Fruit fly (Drosophila melanogaster) whole organism, embryonic: ENCODE data around the gene DopEcR.

Experiments used
- ATbp ChIP-seq: fragments of 200-800 bp; sonication (Bioruptor generic); optimal IDR thresholded peaks from 2 replicates; lab custom pipeline; 2017; ENCODE audit warnings: missing biosample characterization, mild to moderate bottlenecking, missing genetic modification characterization, missing genetic modification reagents
- CG10431 ChIP-seq: fragments of 200-800 bp; sonication (Bioruptor generic); optimal IDR thresholded peaks from 3 replicates; lab custom pipeline; 2018; ENCODE audit warnings: missing biosample characterization, mild to moderate bottlenecking, missing genetic modification characterization
- CG11093 ChIP-seq: fragments of 200-800 bp; sonication (Bioruptor generic); IDR thresholded peaks from 3 replicates; pipeline ENCODE4 v1.3.6; 2022; ENCODE audit warnings: missing biosample characterization, missing genetic modification characterization
- CG11695 ChIP-seq: fragments of 200-800 bp; sonication (Bioruptor generic); IDR thresholded peaks from 3 replicates; pipeline ENCODE4 v1.3.6; 2022; ENCODE audit warnings: missing biosample characterization, missing genetic modification characterization
- CG12104 ChIP-seq: fragments of 200-800 bp; sonication (Bioruptor generic); optimal IDR thresholded peaks from 3 replicates; lab custom pipeline; 2016; ENCODE audit warnings: missing biosample characterization, missing genetic modification characterization
- CG12236 ChIP-seq: fragments of 200-800 bp; sonication (Bioruptor generic); optimal IDR thresholded peaks from 2 replicates; lab custom pipeline; 2016; ENCODE audit warnings: missing biosample characterization, missing genetic modification characterization
- CG13296 ChIP-seq: fragments of 200-800 bp; sonication (Bioruptor generic); optimal IDR thresholded peaks from 3 replicates; lab custom pipeline; 2018; ENCODE audit warnings: missing biosample characterization, mild to moderate bottlenecking, missing genetic modification characterization
- CG14441 ChIP-seq: fragments of 200-800 bp; sonication (Bioruptor generic); IDR thresholded peaks from 2 replicates; pipeline ENCODE4 v1.3.6; 2022; ENCODE audit warnings: missing biosample characterization, missing genetic modification characterization
- CG15269 ChIP-seq: fragments of 200-800 bp; sonication (Bioruptor generic); optimal IDR thresholded peaks from 2 replicates; lab custom pipeline; 2018; ENCODE audit warnings: missing biosample characterization, mild to moderate bottlenecking, missing genetic modification characterization, moderate library complexity
- CG17568 ChIP-seq: fragments of 200-800 bp; sonication (Bioruptor generic); optimal IDR thresholded peaks from 2 replicates; lab custom pipeline; 2018; ENCODE audit warnings: missing biosample characterization, mild to moderate bottlenecking, missing genetic modification characterization, moderate library complexity
- CG18599 ChIP-seq: fragments of 200-800 bp; sonication (Bioruptor generic); optimal IDR thresholded peaks from 3 replicates; lab custom pipeline; 2017; ENCODE audit warnings: missing biosample characterization, missing genetic modification characterization, mild to moderate bottlenecking, moderate library complexity, missing genetic modification reagents
- CG2202 ChIP-seq: fragments of 200-800 bp; sonication (Bioruptor generic); optimal IDR thresholded peaks from 2 replicates; lab custom pipeline; 2018; ENCODE audit warnings: missing biosample characterization, mild to moderate bottlenecking, missing genetic modification characterization
- CG31388 ChIP-seq: fragments of 200-800 bp; sonication (Bioruptor generic); optimal IDR thresholded peaks from 2 replicates; lab custom pipeline; 2016; ENCODE audit warnings: missing biosample characterization, missing genetic modification characterization
- CG34224 ChIP-seq: fragments of 200-800 bp; sonication (Bioruptor generic); IDR thresholded peaks from 3 replicates; pipeline ENCODE4 v1.3.6; 2022; ENCODE audit warnings: missing biosample characterization, missing genetic modification characterization; ENCODE audit not compliant: partially characterized antibody
- CG4730 ChIP-seq: fragments of 200-800 bp; sonication (Bioruptor generic); IDR thresholded peaks from 2 replicates; pipeline ENCODE4 v1.3.6; 2022; ENCODE audit warnings: missing biosample characterization, missing genetic modification characterization
- CG4820 ChIP-seq: fragments of 200-800 bp; sonication (Bioruptor generic); optimal IDR thresholded peaks from 3 replicates; lab custom pipeline; 2016; ENCODE audit warnings: missing biosample characterization, missing genetic modification characterization
- CG5245 ChIP-seq: fragments of 200-800 bp; sonication (Bioruptor generic); optimal IDR thresholded peaks from 3 replicates; lab custom pipeline; 2016; ENCODE audit warnings: missing biosample characterization, missing genetic modification characterization
- CG8765 ChIP-seq: fragments of 200-800 bp; sonication (Bioruptor generic); IDR thresholded peaks from 2 replicates; pipeline ENCODE4 v1.3.6; 2022; ENCODE audit warnings: missing biosample characterization, missing genetic modification characterization
- CG9876 ChIP-seq: fragments of 200-800 bp; sonication (Bioruptor generic); optimal IDR thresholded peaks from 2 replicates; lab custom pipeline; 2016; ENCODE audit warnings: missing biosample characterization, missing genetic modification characterization
- Dfd ChIP-seq, 2 experiments: fragments of >200 bp; optimal IDR thresholded peaks; 2 replicates each; lab custom pipeline; 2017; ENCODE audit warnings: missing biosample characterization in 2 of 2, missing genetic modification characterization in 2 of 2
- ERR ChIP-seq: fragments of 200-800 bp; sonication (Bioruptor generic); optimal IDR thresholded peaks from 2 replicates; lab custom pipeline; 2016; ENCODE audit warnings: missing biosample characterization, missing genetic modification characterization
- Hand ChIP-seq: fragments of 200-800 bp; sonication (Bioruptor generic); optimal IDR thresholded peaks from 2 replicates; lab custom pipeline; 2017; ENCODE audit warnings: mild to moderate bottlenecking, missing biosample characterization, missing genetic modification reagents, missing genetic modification characterization
- Hr39 ChIP-seq: fragments of >200 bp; optimal IDR thresholded peaks from 2 replicates; lab custom pipeline; 2017
- Mad ChIP-seq: fragments of 200-800 bp; sonication (Bioruptor generic); optimal IDR thresholded peaks from 2 replicates; lab custom pipeline; 2016; ENCODE audit warnings: missing biosample characterization, missing genetic modification characterization
- Meics ChIP-seq: fragments of 200-800 bp; sonication (Bioruptor generic); optimal IDR thresholded peaks from 2 replicates; lab custom pipeline; 2017; ENCODE audit warnings: missing biosample characterization, mild to moderate bottlenecking, missing genetic modification characterization
- Sox100B ChIP-seq: fragments of 200-800 bp; sonication (Bioruptor generic); optimal IDR thresholded peaks from 3 replicates; lab custom pipeline; 2018; ENCODE audit warnings: missing biosample characterization, mild to moderate bottlenecking, missing genetic modification characterization
- Tbp ChIP-seq: fragments of >200 bp; optimal IDR thresholded peaks from 2 replicates; lab custom pipeline; 2018; ENCODE audit warnings: missing biosample characterization, missing genetic modification characterization
- Trl ChIP-seq, 3 experiments: fragments of >200 bp in 2 of 3; fragments of 200-800 bp in 1 of 3; sonication (Bioruptor generic) in 1 of 3; optimal IDR thresholded peaks; 2 replicates in 1 of 3; 3 replicates in 2 of 3; lab custom pipeline; 2016 to 2017; ENCODE audit warnings: missing biosample characterization in 1 of 3, missing genetic modification characterization in 1 of 3
- ash1 ChIP-seq: fragments of 200-800 bp; sonication (Bioruptor generic); optimal IDR thresholded peaks from 2 replicates; lab custom pipeline; 2018; ENCODE audit warnings: missing biosample characterization, mild to moderate bottlenecking, missing genetic modification characterization
- az2 ChIP-seq: fragments of 200-800 bp; sonication (Bioruptor generic); optimal IDR thresholded peaks from 3 replicates; lab custom pipeline; 2016; ENCODE audit warnings: missing biosample characterization, missing genetic modification characterization
- bab2 ChIP-seq: fragments of 200-800 bp; sonication (Bioruptor generic); optimal IDR thresholded peaks from 2 replicates; lab custom pipeline; 2016; ENCODE audit warnings: missing biosample characterization, missing genetic modification characterization
- bowl ChIP-seq: fragments of 200-800 bp; sonication (Bioruptor generic); IDR thresholded peaks from 2 replicates; pipeline ENCODE4 v1.3.6; 2022; ENCODE audit warnings: missing biosample characterization, missing genetic modification characterization
- chinmo ChIP-seq: fragments of 200-800 bp; sonication (Bioruptor generic); IDR thresholded peaks from 4 replicates; pipeline ENCODE4 v1.3.6; 2022; ENCODE audit warnings: missing biosample characterization, missing genetic modification characterization; ENCODE audit not compliant: partially characterized antibody
- dimm ChIP-seq: fragments of 200-800 bp; sonication (Bioruptor generic); IDR thresholded peaks from 2 replicates; pipeline ENCODE4 v1.3.6; 2022; ENCODE audit warnings: missing biosample characterization, missing genetic modification characterization
- disco-r ChIP-seq: fragments of 200-800 bp; sonication (Bioruptor generic); optimal IDR thresholded peaks from 2 replicates; lab custom pipeline; 2016; ENCODE audit warnings: missing biosample characterization, missing genetic modification characterization
- eyg ChIP-seq: fragments of 200-800 bp; sonication (Bioruptor generic); optimal IDR thresholded peaks from 3 replicates; lab custom pipeline; 2016; ENCODE audit warnings: missing biosample characterization, missing genetic modification characterization
- fd102C ChIP-seq: fragments of 200-800 bp; sonication (Bioruptor generic); optimal IDR thresholded peaks from 2 replicates; lab custom pipeline; 2018; ENCODE audit warnings: missing biosample characterization, mild to moderate bottlenecking, missing genetic modification characterization, moderate library complexity
- fd3F ChIP-seq: fragments of 200-800 bp; sonication (Bioruptor generic); optimal IDR thresholded peaks from 2 replicates; lab custom pipeline; 2018; ENCODE audit warnings: missing biosample characterization, mild to moderate bottlenecking, missing genetic modification characterization, moderate library complexity
- grn ChIP-seq: fragments of 200-800 bp; sonication (Bioruptor generic); optimal IDR thresholded peaks from 3 replicates; lab custom pipeline; 2017; ENCODE audit warnings: missing biosample characterization, missing genetic modification characterization
- gro ChIP-seq: fragments of 200-800 bp; sonication (Bioruptor generic); optimal IDR thresholded peaks from 2 replicates; lab custom pipeline; 2016; ENCODE audit warnings: missing biosample characterization, missing genetic modification characterization
- knrl ChIP-seq: fragments of 200-800 bp; sonication (Bioruptor generic); IDR thresholded peaks from 3 replicates; pipeline ENCODE4 v1.3.6; 2022; ENCODE audit warnings: missing biosample characterization, missing genetic modification characterization; ENCODE audit not compliant: partially characterized antibody
- maf-S ChIP-seq: fragments of 200-800 bp; sonication (Bioruptor generic); optimal IDR thresholded peaks from 2 replicates; lab custom pipeline; 2016; ENCODE audit warnings: missing biosample characterization, missing genetic modification characterization
- org-1 ChIP-seq: fragments of 200-800 bp; sonication (Bioruptor generic); optimal IDR thresholded peaks from 2 replicates; lab custom pipeline; 2017; ENCODE audit warnings: missing biosample characterization, missing genetic modification characterization
- ro ChIP-seq: fragments of 200-800 bp; sonication (Bioruptor generic); IDR thresholded peaks from 2 replicates; pipeline ENCODE4 v1.3.6; 2022; ENCODE audit warnings: missing biosample characterization, missing genetic modification characterization
- sqz ChIP-seq: fragments of 200-800 bp; sonication (Bioruptor generic); optimal IDR thresholded peaks from 3 replicates; lab custom pipeline; 2018; ENCODE audit warnings: missing biosample characterization, mild to moderate bottlenecking, missing genetic modification characterization
- tio ChIP-seq: fragments of 200-800 bp; sonication (Bioruptor generic); optimal IDR thresholded peaks from 2 replicates; lab custom pipeline; 2017; ENCODE audit warnings: missing biosample characterization, missing genetic modification characterization, inconsistent platforms
- tll ChIP-seq, 2 experiments: fragments of 200-800 bp in 1 of 2; fragments of >200 bp in 1 of 2; sonication (Bioruptor generic) in 1 of 2; optimal IDR thresholded peaks; 2 replicates each; lab custom pipeline; 2017 to 2019; ENCODE audit warnings: missing biosample characterization in 2 of 2, missing genetic modification characterization in 2 of 2, mild to moderate bottlenecking in 1 of 2, moderate library complexity in 1 of 2
- ttk ChIP-seq: fragments of 200-800 bp; sonication (Bioruptor generic); IDR thresholded peaks from 2 replicates; pipeline ENCODE4 v2.1.2; 2022; ENCODE audit warnings: missing biosample characterization, missing genetic modification characterization
- yki ChIP-seq: fragments of >200 bp; optimal IDR thresholded peaks from 3 replicates; lab custom pipeline; 2018
- zf30C ChIP-seq: fragments of 200-800 bp; sonication (Bioruptor generic); optimal IDR thresholded peaks from 3 replicates; lab custom pipeline; 2018; ENCODE audit warnings: missing biosample characterization, mild to moderate bottlenecking, missing genetic modification characterization
- zfh1 ChIP-seq: fragments of 200-800 bp; sonication (Bioruptor generic); IDR thresholded peaks from 3 replicates; pipeline ENCODE4 v1.3.6; 2022; ENCODE audit warnings: missing biosample characterization, missing genetic modification characterization

DopEcR gene

dm6 chr3L:4413800-4414446 lies 33.7 kb upstream of the DopEcR start (continued):
- TF ChIP-seq maf-S (no peak), CG13296 (GFP tag; lab: Kevin White, UChicago) (peak; percentile 21), CG15269 (peak; percentile 18), zf30C (GFP tag; lab: Kevin White, UChicago) (peak; percentile 8), fd3F (GFP tag; lab: Kevin White, UChicago) (peak; percentile 10), Trl (optimal IDR thresholded peaks at IDR 0.05; lab: Kevin White, UChicago) (peak; percentile 65 to 93), Trl (GFP tag; optimal IDR thresholded peaks at IDR 0.05; lab: Kevin White, UChicago) (no peak), Tbp (no peak), ATbp (GFP tag; lab: Kevin White, UChicago) (no peak), CG10431 (GFP tag; lab: Kevin White, UChicago) (no peak), chinmo (GFP tag; lab: Robert Waterston, UW) (peak; percentile 98), Sox100B (GFP tag; lab: Kevin White, UChicago) (no peak), CG14441 (GFP tag; lab: Robert Waterston, UW) (peak; percentile 14; the same call in 1 of the 2 replicates), ttk (no peak), sqz (GFP tag; lab: Kevin White, UChicago) (peak; percentile 35), ash1 (GFP tag; lab: Kevin White, UChicago) (peak; percentile 14), fd102C (GFP tag; lab: Kevin White, UChicago) (no peak), yki (lab: Kevin White, UChicago) (no peak), eyg (GFP tag; lab: Kevin White, UChicago) (no peak), bowl (GFP tag; lab: Robert Waterston, UW) (no peak), Dfd (GFP tag; optimal IDR thresholded peaks at IDR 0.05; lab: Kevin White, UChicago) (no peak), Meics (GFP tag; lab: Kevin White, UChicago) (no peak), gro (GFP tag; lab: Kevin White, UChicago) (peak; percentile 28), CG12104 (no peak), Hand (GFP tag; lab: Kevin White, UChicago) (no peak), CG11695 (GFP tag; lab: Robert Waterston, UW) (no peak), CG9876 (GFP tag; lab: Kevin White, UChicago) (no peak), CG17568 (GFP tag; lab: Kevin White, UChicago) (peak; percentile 1)

dm6 chr3L:4412974-4413373 lies 32.8 kb upstream of the DopEcR start:
- TF ChIP-seq tio (GFP tag; lab: Kevin White, UChicago) (peak; percentile 43), ro (GFP tag; lab: Robert Waterston, UW) (no peak), Hr39 (lab: Kevin White, UChicago) (no peak), disco-r (GFP tag; lab: Kevin White, UChicago) (peak; percentile 21), dimm (GFP tag; lab: Robert Waterston, UW) (no peak), CG4820 (GFP tag; lab: Kevin White, UChicago) (no peak), CG2202 (tag; lab: Kevin White, UChicago) (no peak), org-1 (GFP tag; lab: Kevin White, UChicago) (no peak), fd102C (GFP tag; lab: Kevin White, UChicago) (no peak), grn (GFP tag; lab: Kevin White, UChicago) (no peak), CG11093 (GFP tag; lab: Robert Waterston, UW) (0 out of 3 replicates have a peak, but pooled peaks have one; percentile 30), zfh1 (GFP tag; lab: Robert Waterston, UW) (0 out of 3 replicates have a peak, but pooled peaks have one; percentile 26), CG34224 (GFP tag; lab: Robert Waterston, UW) (0 out of 3 replicates have a peak, but pooled peaks have one; percentile 9), tll (GFP tag; optimal IDR thresholded peaks at IDR 0.05; lab: Kevin White, UChicago) (no peak), CG5245 (GFP tag; lab: Kevin White, UChicago) (no peak), CG31388 (no peak), CG12236 (GFP tag; lab: Kevin White, UChicago) (no peak), Mad (GFP tag; lab: Kevin White, UChicago) (peak; percentile 10), knrl (GFP tag; lab: Robert Waterston, UW) (no peak), bab2 (GFP tag; lab: Kevin White, UChicago) (peak; percentile 12), CG4730 (GFP tag; lab: Robert Waterston, UW) (no peak), CG8765 (GFP tag; lab: Robert Waterston, UW) (no peak), az2 (peak; percentile 25), ERR (GFP tag; lab: Kevin White, UChicago) (no peak), CG18599 (GFP tag; lab: Kevin White, UChicago) (no peak)
